Worm (Caenorhabditis elegans) whole organism, mixed stage, embryonic: Measurements from ENCODE around the gene dld-1.
"Not testable (repeated sequence)": the region's sequence is repeated elsewhere in the genome, so short reads cannot be mapped to it uniquely, and the experiment has no call there.

ENCODE experiments used
- M03D4.4 ChIP-seq: sonication (generic microtip); optimal IDR thresholded peaks from 2 replicates; lab custom pipeline; 2017; ENCODE audit warnings: mild to moderate bottlenecking, missing genetic modification characterization, missing compliant biosample characterization
- bed-3 ChIP-seq: fragments of 200-800 bp; sonication (Bioruptor generic); optimal IDR thresholded peaks from 3 replicates; lab custom pipeline; 2018; ENCODE audit warnings: mild to moderate bottlenecking, missing genetic modification characterization, moderate library complexity, missing compliant biosample characterization
- blmp-1 ChIP-seq: fragments of 150-350 bp; optimal IDR thresholded peaks from 2 replicates; lab custom pipeline; 2014; ENCODE audit warnings: missing biosample characterization, missing genetic modification characterization
- ceh-39 ChIP-seq: fragments of 150-350 bp; optimal IDR thresholded peaks from 2 replicates; lab custom pipeline; 2014; ENCODE audit warnings: missing biosample characterization, missing genetic modification characterization
- ceh-43 ChIP-seq: fragments of 200-800 bp; sonication (Bioruptor generic); optimal IDR thresholded peaks from 2 replicates; lab custom pipeline; 2018; ENCODE audit warnings: mild to moderate bottlenecking, missing genetic modification characterization, moderate library complexity, missing compliant biosample characterization
- ces-1 ChIP-seq: fragments of 150-350 bp; optimal IDR thresholded peaks from 2 replicates; lab custom pipeline; 2014; ENCODE audit warnings: missing biosample characterization, missing genetic modification reagents, missing genetic modification characterization
- cnd-1 ChIP-seq: fragments of 200-800 bp; sonication (Bioruptor generic); optimal IDR thresholded peaks from 2 replicates; lab custom pipeline; 2018; ENCODE audit warnings: mild to moderate bottlenecking, missing genetic modification characterization, missing compliant biosample characterization
- drap-1 ChIP-seq: fragments of 200-800 bp; sonication (Bioruptor generic); optimal IDR thresholded peaks from 3 replicates; lab custom pipeline; 2018; ENCODE audit warnings: mild to moderate bottlenecking, missing genetic modification characterization, missing compliant biosample characterization
- elt-1 ChIP-seq: sonication (generic microtip); optimal IDR thresholded peaks from 2 replicates; lab custom pipeline; 2017; ENCODE audit warnings: missing genetic modification characterization, mild to moderate bottlenecking, missing compliant biosample characterization, antibody characterized with exemption, moderate library complexity, borderline replicate concordance; ENCODE audit not compliant: insufficient read depth
- flh-1 ChIP-seq: fragments of 200-800 bp; sonication (Bioruptor generic); optimal IDR thresholded peaks from 2 replicates; lab custom pipeline; 2018; ENCODE audit warnings: mild to moderate bottlenecking, missing genetic modification characterization, moderate library complexity, missing compliant biosample characterization
- ham-2 ChIP-seq: fragments of 200-800 bp; sonication (Bioruptor generic); optimal IDR thresholded peaks from 2 replicates; lab custom pipeline; 2018; ENCODE audit warnings: mild to moderate bottlenecking, missing genetic modification characterization, missing compliant biosample characterization
- lin-32 ChIP-seq: fragments of 200-800 bp; sonication (Bioruptor generic); optimal IDR thresholded peaks from 2 replicates; lab custom pipeline; 2018; ENCODE audit warnings: mild to moderate bottlenecking, missing genetic modification characterization, missing compliant biosample characterization
- lsy-2 ChIP-seq: fragments of 150-350 bp; optimal IDR thresholded peaks from 2 replicates; lab custom pipeline; 2014; ENCODE audit warnings: missing biosample characterization, missing genetic modification characterization
- mab-5 ChIP-seq: fragments of 150-350 bp; optimal IDR thresholded peaks from 2 replicates; lab custom pipeline; 2014; ENCODE audit warnings: missing biosample characterization, missing genetic modification characterization
- mep-1 ChIP-seq: fragments of 150-350 bp; optimal IDR thresholded peaks from 2 replicates; lab custom pipeline; 2017; ENCODE audit warnings: missing biosample characterization, missing genetic modification reagents, missing genetic modification characterization, inconsistent platforms
- mls-2 ChIP-seq: sonication (generic microtip); optimal IDR thresholded peaks from 2 replicates; lab custom pipeline; 2016; ENCODE audit warnings: mild to moderate bottlenecking, missing genetic modification characterization, moderate library complexity, missing compliant biosample characterization
- nhr-12 ChIP-seq: fragments of 150-350 bp; optimal IDR thresholded peaks from 2 replicates; lab custom pipeline; 2014; ENCODE audit warnings: missing biosample characterization, missing genetic modification characterization
- nhr-2 ChIP-seq: fragments of 150-350 bp; optimal IDR thresholded peaks from 2 replicates; lab custom pipeline; 2014; ENCODE audit warnings: missing biosample characterization, missing genetic modification characterization
- nhr-28 ChIP-seq: fragments of 150-350 bp; optimal IDR thresholded peaks from 2 replicates; lab custom pipeline; 2014; ENCODE audit warnings: missing biosample characterization, missing genetic modification characterization
- nhr-76 ChIP-seq: sonication (generic microtip); optimal IDR thresholded peaks from 2 replicates; lab custom pipeline; 2017; ENCODE audit warnings: missing biosample characterization, missing genetic modification characterization
- pha-4 ChIP-seq: fragments of 150-350 bp; optimal IDR thresholded peaks from 2 replicates; lab custom pipeline; 2018; ENCODE audit warnings: missing biosample characterization, missing genetic modification reagents, missing genetic modification characterization
- sem-2 ChIP-seq: fragments of 200-800 bp; sonication (Bioruptor generic); optimal IDR thresholded peaks from 2 replicates; lab custom pipeline; 2018; ENCODE audit warnings: mild to moderate bottlenecking, missing genetic modification characterization, missing compliant biosample characterization
- snpc-4 ChIP-seq: fragments of 150-350 bp; optimal IDR thresholded peaks from 2 replicates; lab custom pipeline; 2014; ENCODE audit warnings: missing biosample characterization, missing genetic modification characterization
- tbx-8 ChIP-seq: fragments of 200-800 bp; sonication (Bioruptor generic); optimal IDR thresholded peaks from 2 replicates; lab custom pipeline; 2018; ENCODE audit warnings: mild to moderate bottlenecking, missing genetic modification characterization, moderate library complexity, missing compliant biosample characterization
- unc-120 ChIP-seq: sonication (generic microtip); optimal IDR thresholded peaks from 2 replicates; lab custom pipeline; 2017; ENCODE audit warnings: missing genetic modification characterization, missing compliant biosample characterization; ENCODE audit not compliant: poor library complexity, severe bottlenecking
- unc-39 ChIP-seq: fragments of 150-350 bp; optimal IDR thresholded peaks from 2 replicates; lab custom pipeline; 2014; ENCODE audit warnings: missing biosample characterization, missing genetic modification characterization
- zip-8 ChIP-seq: fragments of 150-350 bp; optimal IDR thresholded peaks from 2 replicates; lab custom pipeline; 2014; ENCODE audit warnings: missing biosample characterization, missing genetic modification characterization
- ztf-11 ChIP-seq: fragments of 150-350 bp; optimal IDR thresholded peaks from 2 replicates; lab custom pipeline; 2014; ENCODE audit warnings: missing biosample characterization, missing genetic modification characterization

dld-1 gene

ce11 chrIV:14427395-14427794 is 36.9 kb upstream of the dld-1 start, which contains the start of gene F55B11.5:
Gene F55B11.5, plus strand, starts transcription at chrIV:14427695.
- TF ChIP-seq ztf-11, pha-4, mab-5 (tag; lab: Kevin White, UChicago): not testable (repeated sequence)

- TF ChIP-seq nhr-28: no peak
- no peak for TF ChIP-seq snpc-4 (tag; lab: Kevin White, UChicago)
- TF ChIP-seq blmp-1: no peak
- no peak for TF ChIP-seq mls-2 (tag; lab: Kevin White, UChicago)
- TF ChIP-seq sem-2 (GFP tag; lab: Kevin White, UChicago): no peak
- TF ChIP-seq zip-8: no peak
- no peak for TF ChIP-seq M03D4.4
- no peak for TF ChIP-seq pha-4 (tag; lab: Kevin White, UChicago)
- TF ChIP-seq bed-3 (GFP tag; lab: Kevin White, UChicago): no peak
- no peak for TF ChIP-seq lin-32
- no peak for TF ChIP-seq ceh-39 (tag; lab: Kevin White, UChicago)
- no peak for TF ChIP-seq lsy-2 (tag; lab: Kevin White, UChicago)
- no peak for TF ChIP-seq ceh-43 (GFP tag; lab: Kevin White, UChicago)
- TF ChIP-seq mep-1: no peak
- TF ChIP-seq, all 35 proteins: peak for 0
Observed at ce11 chrIV:14430853-14431252, 33.5 kb upstream of the dld-1 start, which contains the start of gene F55B11.4. Gene F55B11.4, minus strand, starts transcription at chrIV:14430920.

ce11 chrIV:14435902-14436301 is 28.4 kb upstream of the dld-1 start:
- no peak for TF ChIP-seq nhr-12 (tag; lab: Kevin White, UChicago)
- TF ChIP-seq lin-32: no peak
- TF ChIP-seq elt-1 (tag; lab: Kevin White, UChicago): no peak
- TF ChIP-seq pha-4 (tag; lab: Kevin White, UChicago): no peak
- no peak for TF ChIP-seq ztf-11 (tag; lab: Kevin White, UChicago)
- TF ChIP-seq unc-39 (tag; lab: Kevin White, UChicago): no peak
- TF ChIP-seq drap-1 (GFP tag; lab: Kevin White, UChicago): no peak
- TF ChIP-seq ham-2 (GFP tag; lab: Kevin White, UChicago): no peak
- no peak for TF ChIP-seq unc-120 (tag; lab: Kevin White, UChicago)
- TF ChIP-seq, all 35 proteins: peak for 0

ce11 chrIV:14437391-14437790 is 26.9 kb upstream of the dld-1 start:
- TF ChIP-seq drap-1 (GFP tag; lab: Kevin White, UChicago) (no peak), cnd-1 (no peak), unc-39 (tag; lab: Kevin White, UChicago) (no peak), blmp-1 (no peak), lsy-2 (tag; lab: Kevin White, UChicago) (no peak), nhr-12 (tag; lab: Kevin White, UChicago) (no peak), bed-3 (GFP tag; lab: Kevin White, UChicago) (no peak), mep-1 (no peak), nhr-76 (tag; lab: Kevin White, UChicago) (no peak), lin-32 (no peak), M03D4.4 (no peak)

- TF ChIP-seq ceh-43 (GFP tag; lab: Kevin White, UChicago): no peak
- TF ChIP-seq ces-1 (GFP tag; lab: Kevin White, UChicago): no peak
- TF ChIP-seq M03D4.4: no peak
- TF ChIP-seq flh-1 (GFP tag; lab: Kevin White, UChicago): no peak
- no peak for TF ChIP-seq drap-1 (GFP tag; lab: Kevin White, UChicago)
- TF ChIP-seq sem-2 (GFP tag; lab: Kevin White, UChicago): no peak
- TF ChIP-seq snpc-4 (tag; lab: Kevin White, UChicago): no peak
- TF ChIP-seq elt-1 (tag; lab: Kevin White, UChicago): no peak
- no peak for TF ChIP-seq tbx-8 (GFP tag; lab: Kevin White, UChicago)
- TF ChIP-seq zip-8: no peak
- no peak for TF ChIP-seq pha-4 (tag; lab: Kevin White, UChicago)
- no peak for TF ChIP-seq mep-1
Observed at ce11 chrIV:14444077-14444476, 20.2 kb upstream of the dld-1 start, which contains the start of gene tra-3. Gene tra-3, minus strand, starts transcription at chrIV:14444183.

ce11 chrIV:14445191-14445795 is 19.0 kb upstream of the dld-1 start:
- TF ChIP-seq elt-1 (tag; lab: Kevin White, UChicago): no peak
- no peak for TF ChIP-seq mep-1
- TF ChIP-seq drap-1 (GFP tag; lab: Kevin White, UChicago): no peak
- no peak for TF ChIP-seq snpc-4 (tag; lab: Kevin White, UChicago)
- no peak for TF ChIP-seq ceh-43 (GFP tag; lab: Kevin White, UChicago)
- TF ChIP-seq flh-1 (GFP tag; lab: Kevin White, UChicago): no peak
- no peak for TF ChIP-seq ztf-11 (tag; lab: Kevin White, UChicago)
- TF ChIP-seq pha-4 (tag; lab: Kevin White, UChicago): no peak
- no peak for TF ChIP-seq sem-2 (GFP tag; lab: Kevin White, UChicago)
- TF ChIP-seq nhr-76 (tag; lab: Kevin White, UChicago): no peak
- no peak for TF ChIP-seq nhr-2 (tag; lab: Kevin White, UChicago)
